Worm (Caenorhabditis elegans): ENCODE results near the gene C18B12.4.

The C18B12.4 gene

DNA sequence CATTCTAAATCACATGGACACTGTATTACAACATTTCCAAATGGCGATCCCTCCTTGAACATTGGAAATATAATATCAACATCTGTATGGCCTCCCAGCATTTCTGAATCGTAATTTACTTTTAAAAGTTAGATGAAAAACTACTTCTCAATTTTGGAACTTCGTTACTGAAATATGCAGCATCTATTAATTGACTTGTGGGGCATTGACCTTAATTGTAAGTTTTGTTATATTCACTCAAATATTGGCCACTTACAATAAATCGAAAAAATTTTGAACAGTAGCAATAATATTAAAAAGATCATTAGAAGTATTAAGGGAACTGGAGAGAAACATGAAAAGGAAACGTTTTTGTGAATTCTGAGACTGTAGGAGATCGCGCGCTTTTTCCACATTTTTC lies 28.8 kb upstream of the C18B12.4 start, which contains the start of gene mam-6:
mam-6 (minus strand) TSS at position 101 of the 400 bp plus-strand sequence.
- no peak for TF ChIP-seq sma-3 (GFP tag; optimal IDR thresholded peaks at IDR 0.05)
- no peak for TF ChIP-seq lin-11 (tag; optimal IDR thresholded peaks at IDR 0.05)
- no peak for TF ChIP-seq blmp-1 (tag; optimal IDR thresholded peaks at IDR 0.05; ENCODE audit: insufficient read depth)
- TF ChIP-seq nhr-25 (tag; optimal IDR thresholded peaks at IDR 0.05): no peak
- TF ChIP-seq ztf-1 (GFP tag; conservative IDR thresholded peaks at IDR 0.05): no peak
- TF ChIP-seq nhr-129 (tag; optimal IDR thresholded peaks at IDR 0.05): no peak
- no peak for TF ChIP-seq lin-13 (GFP tag; optimal IDR thresholded peaks at IDR 0.05)
- no peak for TF ChIP-seq dmd-4 (tag; optimal IDR thresholded peaks at IDR 0.05)
- no peak for TF ChIP-seq crh-2 (tag; optimal IDR thresholded peaks at IDR 0.05)
- TF ChIP-seq nhr-23 (tag; optimal IDR thresholded peaks at IDR 0.05): no peak
- no peak for TF ChIP-seq fos-1 (tag; optimal IDR thresholded peaks at IDR 0.05)
- no peak for TF ChIP-seq unc-55 (GFP tag; optimal IDR thresholded peaks at IDR 0.05)
- no peak for TF ChIP-seq skn-1 (tag; optimal IDR thresholded peaks at IDR 0.05)
- TF ChIP-seq mbf-1 (tag; optimal IDR thresholded peaks at IDR 0.05): no peak

DNA sequence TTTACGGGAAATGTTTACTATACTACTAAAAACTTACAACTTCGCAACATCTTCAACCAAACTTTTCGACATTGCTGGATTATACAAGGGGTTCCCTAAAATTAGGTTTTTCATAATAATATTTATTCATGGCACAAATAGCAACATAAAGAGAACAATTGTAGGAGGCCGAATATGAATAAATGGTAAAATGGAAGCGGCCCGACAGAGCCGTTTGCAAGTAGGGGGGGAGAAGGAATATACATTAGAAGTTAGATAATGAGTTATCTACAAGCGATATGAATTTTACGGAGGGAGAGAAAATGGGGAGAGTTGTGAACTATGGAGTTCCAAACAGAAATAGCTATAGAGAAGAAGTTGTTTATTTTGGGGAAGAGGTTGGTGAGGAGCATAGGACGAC lies 19.9 kb upstream of the C18B12.4 start, which contains the start of gene fbxa-96:
fbxa-96 (minus strand) TSS at position 101 of the 400 bp plus-strand sequence.
- TF ChIP-seq nhr-10 (tag; optimal IDR thresholded peaks at IDR 0.05): no peak
- no peak for TF ChIP-seq gmeb-1 (tag; optimal IDR thresholded peaks at IDR 0.05)
- TF ChIP-seq unc-62 (GFP tag; optimal IDR thresholded peaks at IDR 0.05): no peak
- no peak for TF ChIP-seq peb-1 (tag; optimal IDR thresholded peaks at IDR 0.05)
- TF ChIP-seq unc-55 (GFP tag; optimal IDR thresholded peaks at IDR 0.05): no peak
- TF ChIP-seq Y55F3AM.14 (GFP tag; optimal IDR thresholded peaks at IDR 0.05): no peak
- TF ChIP-seq nhr-12 (tag; optimal IDR thresholded peaks at IDR 0.05): no peak
- TF ChIP-seq R02D3.7 (tag; optimal IDR thresholded peaks at IDR 0.05): no peak
- no peak for TF ChIP-seq ceh-82 (tag; optimal IDR thresholded peaks at IDR 0.05)
- TF ChIP-seq nhr-11 (tag; optimal IDR thresholded peaks at IDR 0.05): no peak
- TF ChIP-seq crh-2 (tag; optimal IDR thresholded peaks at IDR 0.05): no peak

DNA sequence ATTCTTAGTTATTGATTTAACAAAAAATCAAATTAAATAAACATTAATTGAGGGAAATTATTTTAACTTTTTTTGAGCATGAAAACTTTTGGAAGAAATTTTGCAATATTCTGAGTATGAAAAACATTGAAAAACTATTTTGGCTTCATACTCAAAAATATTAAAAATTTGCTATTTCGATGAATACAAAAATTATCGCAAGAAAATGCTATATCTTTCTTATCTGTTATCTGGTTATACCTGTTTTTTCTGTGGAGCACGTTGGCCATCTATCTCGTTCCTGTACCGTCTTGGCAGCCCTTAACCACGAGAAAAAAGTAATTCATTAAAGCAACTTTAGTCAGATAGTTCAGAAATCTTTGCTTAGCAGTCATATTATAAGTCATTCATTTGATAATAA lies 17.5 kb upstream of the C18B12.4 start:
- TF ChIP-seq nhr-129 (tag; optimal IDR thresholded peaks at IDR 0.05) (no peak), crh-2 (tag; optimal IDR thresholded peaks at IDR 0.05) (no peak), lin-11 (tag; optimal IDR thresholded peaks at IDR 0.05) (no peak), mbf-1 (tag; optimal IDR thresholded peaks at IDR 0.05) (no peak)

DNA sequence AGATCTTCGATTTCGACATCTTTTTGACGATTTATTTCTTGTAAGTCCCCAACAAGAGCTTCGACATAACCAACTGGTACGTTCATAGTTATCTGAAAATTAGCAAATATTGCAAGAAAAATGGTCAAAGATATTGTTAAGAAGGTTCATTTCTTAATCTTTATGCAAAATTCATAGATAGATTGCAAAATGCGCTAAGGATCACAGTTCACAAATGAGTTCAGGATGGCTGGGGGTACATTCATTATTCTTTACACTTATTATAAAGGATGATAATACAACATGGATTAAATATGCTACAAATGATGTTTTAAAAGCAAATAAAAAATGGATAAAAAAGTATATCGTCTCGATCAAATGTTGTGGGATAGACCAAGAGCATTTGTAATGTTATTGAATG lies 16.3 kb upstream of the C18B12.4 start, which contains the start of gene H03G16.5:
H03G16.5 (minus strand) TSS at position 101 of the 400 bp plus-strand sequence.
- TF ChIP-seq ztf-4 (tag; optimal IDR thresholded peaks at IDR 0.05) (no peak), nhr-10 (tag; optimal IDR thresholded peaks at IDR 0.05) (no peak), nhr-77 (tag; optimal IDR thresholded peaks at IDR 0.05) (no peak), lin-11 (tag; optimal IDR thresholded peaks at IDR 0.05) (no peak), nhr-21 (tag; optimal IDR thresholded peaks at IDR 0.05) (no peak), zag-1 (tag; optimal IDR thresholded peaks at IDR 0.05) (no peak)

DNA sequence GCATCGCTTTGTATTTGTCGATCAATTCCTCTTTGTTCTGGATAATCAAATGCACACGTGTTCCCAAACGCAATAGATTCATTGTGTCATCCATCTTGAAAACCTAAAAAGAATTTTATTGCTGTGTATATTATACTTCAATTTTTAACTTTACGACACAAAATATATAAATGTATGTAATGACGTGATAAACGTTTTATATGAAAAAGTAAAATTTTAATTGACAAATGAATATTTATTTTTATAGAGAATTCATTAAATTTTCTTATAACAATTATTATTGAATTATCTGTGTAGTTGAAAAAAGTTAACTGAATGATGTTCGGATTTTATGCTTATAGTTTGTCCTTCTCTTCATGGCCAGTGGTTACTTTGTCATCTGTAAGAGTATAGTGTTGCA lies 15.5 kb upstream of the C18B12.4 start, which contains the start of gene H03G16.7:
H03G16.7 (minus strand) TSS at position 101 of the 400 bp plus-strand sequence.
- TF ChIP-seq ztf-4 (tag; optimal IDR thresholded peaks at IDR 0.05) (no peak), aly-2 (tag; optimal IDR thresholded peaks at IDR 0.05) (no peak), alr-1 (tag; optimal IDR thresholded peaks at IDR 0.05) (no peak), sma-3 (GFP tag; optimal IDR thresholded peaks at IDR 0.05) (no peak), unc-39 (tag; optimal IDR thresholded peaks at IDR 0.05) (no peak), crh-2 (tag; optimal IDR thresholded peaks at IDR 0.05) (no peak), ceh-16 (tag; optimal IDR thresholded peaks at IDR 0.05) (no peak), R02D3.7 (tag; optimal IDR thresholded peaks at IDR 0.05) (no peak), elt-1 (tag; optimal IDR thresholded peaks at IDR 0.05) (no peak), egl-27 (tag; optimal IDR thresholded peaks at IDR 0.05) (no peak), nhr-25 (tag; optimal IDR thresholded peaks at IDR 0.05) (no peak), snpc-4 (tag; optimal IDR thresholded peaks at IDR 0.05) (no peak), nhr-12 (tag; optimal IDR thresholded peaks at IDR 0.05) (no peak), sem-4 (tag; optimal IDR thresholded peaks at IDR 0.05) (no peak)

Measured in whole organism, L2 larva.